Worm (Caenorhabditis elegans): Measurements from ENCODE around the gene ttr-14.

- no peak for TF ChIP-seq pha-4 (tag; optimal IDR thresholded peaks at IDR 0.05)
- TF ChIP-seq skn-1 (tag; optimal IDR thresholded peaks at IDR 0.05): no peak
- TF ChIP-seq nhr-43 (tag; optimal IDR thresholded peaks at IDR 0.05; ENCODE audit: poor library complexity, severe bottlenecking): no peak
- TF ChIP-seq nhr-237 (tag; optimal IDR thresholded peaks at IDR 0.05): no peak
- TF ChIP-seq fkh-10 (GFP tag; optimal IDR thresholded peaks at IDR 0.05): no peak
Observed at ce11 chrX:10754532-10754931, 32.8 kb upstream of the ttr-14 start.

All from whole organism, L3 larva.